Fruit fly (Drosophila melanogaster) whole organism, pupa: ENCODE results near the gene CG10973.

Experiments used
- CG10348 ChIP-seq: fragments of 200-800 bp; sonication (Bioruptor generic); IDR thresholded peaks from 2 replicates; pipeline ENCODE4 v1.3.6; 2022; ENCODE audit warnings: missing biosample characterization, missing genetic modification characterization
- CG13204 ChIP-seq: fragments of 200-800 bp; sonication (Bioruptor generic); optimal IDR thresholded peaks from 2 replicates; lab custom pipeline; 2018; ENCODE audit warnings: missing biosample characterization, mild to moderate bottlenecking, missing genetic modification characterization, moderate library complexity
- CG15710 ChIP-seq: fragments of 200-800 bp; sonication (Bioruptor generic); optimal IDR thresholded peaks from 2 replicates; lab custom pipeline; 2018; ENCODE audit warnings: missing biosample characterization, mild to moderate bottlenecking, missing genetic modification characterization, moderate library complexity
- CG17806 ChIP-seq: fragments of 200-800 bp; sonication (Bioruptor generic); optimal IDR thresholded peaks from 2 replicates; lab custom pipeline; 2018; ENCODE audit warnings: missing biosample characterization, mild to moderate bottlenecking, missing genetic modification characterization, moderate library complexity
- CG32121 ChIP-seq: fragments of 200-800 bp; sonication (Bioruptor generic); IDR thresholded peaks from 2 replicates; pipeline ENCODE4 v1.3.6; 2022; ENCODE audit warnings: missing biosample characterization, missing genetic modification characterization
- CG4496 ChIP-seq: fragments of 200-800 bp; sonication (Bioruptor generic); IDR thresholded peaks from 3 replicates; pipeline ENCODE4 v1.3.6; 2022; ENCODE audit warnings: missing biosample characterization, missing genetic modification characterization
- CG8301 ChIP-seq: fragments of 200-800 bp; sonication (Bioruptor generic); optimal IDR thresholded peaks from 2 replicates; lab custom pipeline; 2018; ENCODE audit warnings: missing biosample characterization, mild to moderate bottlenecking, missing genetic modification characterization
- CG9948 ChIP-seq: fragments of 200-800 bp; sonication (Bioruptor generic); optimal IDR thresholded peaks from 2 replicates; lab custom pipeline; 2018; ENCODE audit warnings: missing biosample characterization, mild to moderate bottlenecking, missing genetic modification characterization, moderate library complexity
- Ets98B ChIP-seq: fragments of 200-800 bp; sonication (Bioruptor generic); IDR thresholded peaks from 2 replicates; pipeline ENCODE4 v1.3.6; 2022; ENCODE audit warnings: missing biosample characterization, missing genetic modification characterization
- fd96Ca ChIP-seq: fragments of 200-800 bp; sonication (Bioruptor generic); IDR thresholded peaks from 3 replicates; pipeline ENCODE4 v1.3.6; 2022; ENCODE audit warnings: missing biosample characterization, missing genetic modification characterization
- gl ChIP-seq: fragments of 200-800 bp; sonication (Bioruptor generic); optimal IDR thresholded peaks from 2 replicates; lab custom pipeline; 2018; ENCODE audit warnings: missing biosample characterization, mild to moderate bottlenecking, missing genetic modification characterization

DNA sequence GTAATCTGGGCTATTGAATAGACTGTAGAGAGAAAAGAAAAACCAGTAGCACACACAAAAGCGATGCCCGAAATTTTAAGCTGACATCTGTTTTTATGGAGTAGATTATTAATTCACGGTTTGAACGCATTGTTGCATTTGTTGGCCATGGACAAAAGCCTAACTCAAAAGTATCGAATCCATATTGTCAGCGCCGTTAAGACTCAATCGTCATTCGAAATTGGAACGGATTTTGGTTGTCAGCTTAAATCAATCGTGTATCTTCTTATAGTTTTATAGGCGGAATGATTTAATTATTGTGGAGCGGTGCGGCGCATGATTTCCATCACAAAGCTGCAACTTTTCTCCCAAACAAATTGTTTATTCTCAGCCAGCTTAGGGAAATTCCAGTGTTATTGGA, 43.2 kb downstream of the CG10973 start:
- TF ChIP-seq CG17806 (tag; lab: Kevin White, UChicago) (no peak), fd96Ca (GFP tag; lab: Robert Waterston, UW) (no peak), CG32121 (no peak), CG15710 (tag; lab: Kevin White, UChicago) (no peak), Ets98B (GFP tag; lab: Robert Waterston, UW) (no peak), CG13204 (GFP tag; lab: Kevin White, UChicago) (no peak), CG10348 (GFP tag; lab: Robert Waterston, UW) (no peak), CG9948 (tag; lab: Kevin White, UChicago) (no peak), CG4496 (GFP tag; lab: Robert Waterston, UW) (no peak), CG8301 (tag; lab: Kevin White, UChicago) (no peak), gl (tag; lab: Kevin White, UChicago) (no peak)
